Worm (Caenorhabditis elegans) whole organism, young adult: Measurements from ENCODE around the gene T25E4.2.

ENCODE experiments used
- F57C9.4 ChIP-seq: sonication (generic microtip); optimal IDR thresholded peaks from 2 replicates; lab custom pipeline; 2017; ENCODE audit warnings: mild to moderate bottlenecking, missing genetic modification characterization, missing compliant biosample characterization
- rpc-1 ChIP-seq, 2 experiments: fragments of 150-350 bp in 1 of 2; sonication (generic microtip) in 1 of 2; optimal IDR thresholded peaks; 2 replicates each; lab custom pipeline; 2014 to 2018; ENCODE audit warnings: missing biosample characterization in 1 of 2, missing genetic modification characterization in 1 of 2, missing genetic modification reagents in 1 of 2, missing genotype in 1 of 2
- snpc-1.3 ChIP-seq: sonication (generic microtip); optimal IDR thresholded peaks from 2 replicates; lab custom pipeline; 2017; ENCODE audit warnings: missing genetic modification characterization, mild to moderate bottlenecking, missing compliant biosample characterization, antibody characterized with exemption, moderate library complexity, missing genotype, missing genetic modification reagents; ENCODE audit not compliant: insufficient read depth

ce11 chrII:5596247-5596646 is 14.0 kb upstream of the T25E4.2 start, which contains the start of gene C17G10.1:
- TF ChIP-seq snpc-1.3 (no peak), rpc-1 (optimal IDR thresholded peaks at IDR 0.05; lab: Kevin White, UChicago) (no peak), rpc-1 (tag; optimal IDR thresholded peaks at IDR 0.05; lab: Kevin White, UChicago) (no peak), F57C9.4 (tag; lab: Kevin White, UChicago) (no peak)
